Fruit fly (Drosophila melanogaster) whole organism, prepupa: Measurements from ENCODE around the gene CG43922.

Experiments used
- CG10631 ChIP-seq: fragments of 200-800 bp; sonication (Bioruptor generic); optimal IDR thresholded peaks from 2 replicates; lab custom pipeline; 2016; ENCODE audit warnings: missing biosample characterization, missing genetic modification characterization
- CG10669 ChIP-seq: fragments of 200-800 bp; sonication (Bioruptor generic); optimal IDR thresholded peaks from 3 replicates; lab custom pipeline; 2018; ENCODE audit warnings: missing biosample characterization, mild to moderate bottlenecking, missing genetic modification characterization, moderate library complexity
- CG11762 ChIP-seq: fragments of 200-800 bp; sonication (Bioruptor generic); optimal IDR thresholded peaks from 3 replicates; lab custom pipeline; 2016; ENCODE audit warnings: missing biosample characterization, missing genetic modification characterization; ENCODE audit not compliant: insufficient read depth
- CG11902 ChIP-seq: fragments of 200-800 bp; sonication (Bioruptor generic); optimal IDR thresholded peaks from 3 replicates; lab custom pipeline; 2016; ENCODE audit warnings: missing biosample characterization, missing genetic modification characterization
- CG15336 ChIP-seq: fragments of 200-800 bp; sonication (Bioruptor generic); IDR thresholded peaks from 2 replicates; pipeline ENCODE4 v1.3.6; 2022; ENCODE audit warnings: missing biosample characterization, missing genetic modification characterization
- CG1621 ChIP-seq: fragments of 200-800 bp; sonication (Bioruptor generic); optimal IDR thresholded peaks from 3 replicates; lab custom pipeline; 2018; ENCODE audit warnings: missing biosample characterization, mild to moderate bottlenecking, missing genetic modification characterization
- CG16779 ChIP-seq: fragments of 200-800 bp; sonication (Bioruptor generic); optimal IDR thresholded peaks from 3 replicates; lab custom pipeline; 2017; ENCODE audit warnings: missing biosample characterization, mild to moderate bottlenecking, missing genetic modification characterization
- CG3032 ChIP-seq: fragments of 200-800 bp; optimal IDR thresholded peaks from 2 replicates; lab custom pipeline; 2019; ENCODE audit warnings: missing biosample characterization, mild to moderate bottlenecking, missing genetic modification characterization, moderate library complexity
- CG31627 ChIP-seq: fragments of 200-800 bp; sonication (Bioruptor generic); optimal IDR thresholded peaks from 3 replicates; lab custom pipeline; 2016; ENCODE audit warnings: missing biosample characterization, missing genetic modification characterization
- CG34406 ChIP-seq: fragments of 200-800 bp; sonication (Bioruptor generic); optimal IDR thresholded peaks from 3 replicates; lab custom pipeline; 2016; ENCODE audit warnings: missing biosample characterization, missing genetic modification characterization
- CG3919 ChIP-seq: fragments of 200-800 bp; sonication (Bioruptor generic); optimal IDR thresholded peaks from 3 replicates; lab custom pipeline; 2016; ENCODE audit warnings: missing biosample characterization, missing genetic modification characterization
- CG4318 ChIP-seq: fragments of 200-800 bp; sonication (Bioruptor generic); optimal IDR thresholded peaks from 3 replicates; lab custom pipeline; 2017; ENCODE audit warnings: missing biosample characterization, mild to moderate bottlenecking, missing genetic modification characterization
- CG6163 ChIP-seq: fragments of 200-800 bp; sonication (Bioruptor generic); IDR thresholded peaks from 3 replicates; pipeline ENCODE4 v1.3.6; 2022; ENCODE audit warnings: missing biosample characterization, missing genetic modification characterization
- CG6792 ChIP-seq: fragments of 200-800 bp; sonication (Bioruptor generic); optimal IDR thresholded peaks from 3 replicates; lab custom pipeline; 2016; ENCODE audit warnings: missing biosample characterization, missing genetic modification characterization
- CG6854 ChIP-seq: fragments of 200-800 bp; sonication (Bioruptor generic); optimal IDR thresholded peaks from 2 replicates; lab custom pipeline; 2017; ENCODE audit warnings: missing biosample characterization, mild to moderate bottlenecking, missing genetic modification characterization
- CG8319 ChIP-seq: fragments of 200-800 bp; sonication (Bioruptor generic); optimal IDR thresholded peaks from 3 replicates; lab custom pipeline; 2016; ENCODE audit warnings: missing biosample characterization, missing genetic modification characterization
- CG9139 ChIP-seq: fragments of 200-800 bp; sonication (Bioruptor generic); optimal IDR thresholded peaks from 3 replicates; lab custom pipeline; 2017; ENCODE audit warnings: missing biosample characterization, mild to moderate bottlenecking, missing genetic modification characterization
- Eip78C ChIP-seq: fragments of 200-800 bp; sonication (Bioruptor generic); peaks from one replicate; lab custom pipeline; 2016; ENCODE audit warnings: missing biosample characterization, missing genetic modification characterization
- Eip93F ChIP-seq: fragments of 200-800 bp; sonication (Bioruptor generic); optimal IDR thresholded peaks from 2 replicates; lab custom pipeline; 2016; ENCODE audit warnings: missing biosample characterization, mild to moderate bottlenecking, missing genetic modification characterization
- Ets21C ChIP-seq: fragments of 200-800 bp; sonication (Bioruptor generic); optimal IDR thresholded peaks from 3 replicates; lab custom pipeline; 2016; ENCODE audit warnings: missing biosample characterization, missing genetic modification characterization
- Ets96B ChIP-seq: fragments of 200-800 bp; optimal IDR thresholded peaks from 2 replicates; lab custom pipeline; 2019; ENCODE audit warnings: missing biosample characterization, mild to moderate bottlenecking, missing genetic modification characterization, moderate library complexity
- Gug ChIP-seq: fragments of 200-800 bp; sonication (Bioruptor generic); IDR thresholded peaks from 2 replicates; pipeline ENCODE4 v1.3.6; 2022; ENCODE audit warnings: missing biosample characterization, missing genetic modification characterization
- Hr38 ChIP-seq: sonication (Bioruptor generic); optimal IDR thresholded peaks from 2 replicates; lab custom pipeline; 2016; ENCODE audit warnings: missing biosample characterization, missing genetic modification characterization
- Hr39 ChIP-seq: fragments of 200-800 bp; sonication (Bioruptor generic); optimal IDR thresholded peaks from 2 replicates; lab custom pipeline; 2016; ENCODE audit warnings: missing biosample characterization, missing genetic modification characterization
- Lpt ChIP-seq: fragments of 200-800 bp; sonication (Bioruptor generic); optimal IDR thresholded peaks from 3 replicates; lab custom pipeline; 2016; ENCODE audit warnings: missing biosample characterization, missing genetic modification characterization
- Met ChIP-seq: fragments of 200-800 bp; sonication (Bioruptor generic); optimal IDR thresholded peaks from 3 replicates; lab custom pipeline; 2016; ENCODE audit warnings: missing biosample characterization, missing genetic modification characterization
- Smox ChIP-seq: fragments of 200-800 bp; sonication (Bioruptor generic); optimal IDR thresholded peaks from 3 replicates; lab custom pipeline; 2016; ENCODE audit warnings: missing biosample characterization, missing genetic modification characterization
- Sox14 ChIP-seq: fragments of 200-800 bp; sonication (Bioruptor generic); optimal IDR thresholded peaks from 3 replicates; lab custom pipeline; 2016; ENCODE audit warnings: missing biosample characterization, missing genetic modification characterization
- Sox15 ChIP-seq: fragments of 200-800 bp; sonication (Bioruptor generic); optimal IDR thresholded peaks from 3 replicates; lab custom pipeline; 2016; ENCODE audit warnings: missing biosample characterization, missing genetic modification characterization
- achi ChIP-seq: fragments of 200-800 bp; sonication (Bioruptor generic); optimal IDR thresholded peaks from 3 replicates; lab custom pipeline; 2016; ENCODE audit warnings: missing biosample characterization, missing genetic modification characterization
- cyc ChIP-seq: fragments of 200-800 bp; sonication (Bioruptor generic); optimal IDR thresholded peaks from 3 replicates; lab custom pipeline; 2016; ENCODE audit warnings: missing biosample characterization, missing genetic modification characterization
- dsx ChIP-seq: fragments of 200-800 bp; optimal IDR thresholded peaks from 3 replicates; lab custom pipeline; 2019; ENCODE audit warnings: missing biosample characterization, mild to moderate bottlenecking, missing genetic modification characterization, moderate library complexity; ENCODE audit not compliant: poor library complexity, severe bottlenecking
- eg ChIP-seq: fragments of 200-800 bp; sonication (Bioruptor generic); IDR thresholded peaks from 3 replicates; pipeline ENCODE4 v1.3.6; 2022; ENCODE audit warnings: missing biosample characterization, missing genetic modification characterization
- esn ChIP-seq: fragments of 200-800 bp; sonication (Bioruptor generic); optimal IDR thresholded peaks from 2 replicates; lab custom pipeline; 2016; ENCODE audit warnings: missing biosample characterization, mild to moderate bottlenecking, missing genetic modification characterization, moderate library complexity
- fd85E ChIP-seq: fragments of 200-800 bp; sonication (Bioruptor generic); optimal IDR thresholded peaks from 3 replicates; lab custom pipeline; 2016; ENCODE audit warnings: missing biosample characterization, missing genetic modification characterization
- fkh ChIP-seq: fragments of 200-800 bp; sonication (Bioruptor generic); optimal IDR thresholded peaks from 3 replicates; lab custom pipeline; 2017; ENCODE audit warnings: missing biosample characterization, mild to moderate bottlenecking, missing genetic modification characterization, moderate library complexity
- lz ChIP-seq: fragments of 200-800 bp; sonication (Bioruptor generic); optimal IDR thresholded peaks from 3 replicates; lab custom pipeline; 2016; ENCODE audit warnings: missing biosample characterization, missing genetic modification characterization
- net ChIP-seq: fragments of 200-800 bp; sonication (Bioruptor generic); optimal IDR thresholded peaks from 3 replicates; lab custom pipeline; 2016; ENCODE audit warnings: missing biosample characterization, missing genetic modification characterization
- pdm3 ChIP-seq: fragments of 200-800 bp; sonication (Bioruptor generic); optimal IDR thresholded peaks from 3 replicates; lab custom pipeline; 2016; ENCODE audit warnings: missing biosample characterization, missing genetic modification characterization
- salr ChIP-seq, 2 experiments: fragments of 200-800 bp; sonication (Bioruptor generic); optimal IDR thresholded peaks; 3 replicates each; lab custom pipeline; 2016 to 2018; ENCODE audit warnings: missing biosample characterization in 2 of 2, missing genetic modification characterization in 2 of 2, mild to moderate bottlenecking in 1 of 2
- spab ChIP-seq: fragments of 200-800 bp; sonication (Bioruptor generic); optimal IDR thresholded peaks from 2 replicates; lab custom pipeline; 2017; ENCODE audit warnings: missing biosample characterization, mild to moderate bottlenecking, missing genetic modification characterization, missing genetic modification reagents
- topi ChIP-seq: fragments of 200-800 bp; sonication (Bioruptor generic); optimal IDR thresholded peaks from 3 replicates; lab custom pipeline; 2016; ENCODE audit warnings: missing biosample characterization, missing genetic modification characterization
- vri ChIP-seq: fragments of 200-800 bp; sonication (Bioruptor generic); optimal IDR thresholded peaks from 3 replicates; lab custom pipeline; 2016; ENCODE audit warnings: missing biosample characterization, mild to moderate bottlenecking, missing genetic modification characterization

CG43922 gene

DNA sequence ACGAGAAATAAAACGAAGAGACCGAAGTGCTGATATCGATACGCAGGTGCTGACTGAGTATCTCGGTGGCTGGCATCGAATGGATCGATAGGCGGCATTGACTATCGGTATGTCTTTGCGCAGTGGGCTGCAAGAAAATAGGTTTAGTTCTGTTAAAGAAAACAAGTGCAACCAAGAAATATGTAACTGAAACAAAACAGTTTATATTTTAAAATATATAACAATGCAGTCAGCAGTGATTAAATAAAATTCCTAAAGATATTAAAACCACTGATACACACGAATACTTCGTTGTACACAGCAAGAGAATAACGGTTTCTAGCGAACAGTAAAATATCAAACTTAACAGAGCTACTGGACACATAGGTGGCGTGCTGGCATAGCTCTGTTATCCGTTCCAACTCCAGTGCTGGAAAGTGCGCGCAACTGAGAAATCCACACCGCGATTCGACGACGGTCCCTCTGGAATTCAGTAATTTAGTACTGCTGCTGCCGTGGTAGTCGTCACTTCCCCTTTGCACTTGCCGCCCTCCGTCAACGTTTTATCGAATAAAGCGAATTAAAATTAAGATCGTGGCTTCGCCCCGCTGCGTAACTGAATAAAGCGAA lies 29.9 kb upstream of the CG43922 start, which contains the start of the genes Pez and Cpr:
TSS of gene Pez (minus strand) at position 305 of the 609 bp plus-strand sequence.
TSS of gene Cpr (plus strand) at position 470 of the 609 bp plus-strand sequence.
- TF ChIP-seq Lpt (GFP tag; lab: Kevin White, UChicago) (no peak), pdm3 (no peak), CG3919 (GFP tag; lab: Kevin White, UChicago) (no peak), spab (no peak), esn (GFP tag; lab: Kevin White, UChicago) (peak; percentile 25), CG11762 (GFP tag; lab: Kevin White, UChicago) (no peak), Eip78C (peak; percentile 47), achi (GFP tag; lab: Kevin White, UChicago) (no peak), fd85E (GFP tag; lab: Kevin White, UChicago) (no peak), Eip93F (GFP tag; lab: Kevin White, UChicago) (peak; percentile 7), vri (GFP tag; lab: Kevin White, UChicago) (peak; percentile 33), CG10631 (GFP tag; lab: Kevin White, UChicago) (no peak), CG10669 (GFP tag; lab: Kevin White, UChicago) (no peak), CG9139 (GFP tag; lab: Kevin White, UChicago) (no peak), net (GFP tag; lab: Kevin White, UChicago) (no peak), CG1621 (tag; lab: Kevin White, UChicago) (no peak), CG11902 (GFP tag; lab: Kevin White, UChicago) (no peak), cyc (GFP tag; lab: Kevin White, UChicago) (peak; percentile 21), CG31627 (peak; percentile 26), Smox (GFP tag; lab: Kevin White, UChicago) (no peak), topi (GFP tag; lab: Kevin White, UChicago) (peak; percentile 23), salr (GFP tag; optimal IDR thresholded peaks at IDR 0.05; lab: Kevin White, UChicago) (no peak), CG16779 (tag; lab: Kevin White, UChicago) (no peak), CG8319 (GFP tag; lab: Kevin White, UChicago) (no peak), eg (peak; percentile 56; the same call in 1 of the 3 replicates), CG15336 (0 out of 2 replicates have a peak, but pooled peaks have one; percentile 6), Sox15 (GFP tag; lab: Kevin White, UChicago) (no peak), Hr38 (GFP tag; lab: Kevin White, UChicago) (no peak), CG6163 (GFP tag; lab: Robert Waterston, UW) (peak; percentile 47), CG4318 (GFP tag; lab: Kevin White, UChicago) (no peak), Ets21C (no peak), dsx (no peak), Sox14 (GFP tag; lab: Kevin White, UChicago) (peak; percentile 28), Ets96B (no peak), lz (peak; percentile 24), CG3032 (tag; lab: Kevin White, UChicago) (no peak), CG6792 (GFP tag; lab: Kevin White, UChicago) (no peak)

DNA sequence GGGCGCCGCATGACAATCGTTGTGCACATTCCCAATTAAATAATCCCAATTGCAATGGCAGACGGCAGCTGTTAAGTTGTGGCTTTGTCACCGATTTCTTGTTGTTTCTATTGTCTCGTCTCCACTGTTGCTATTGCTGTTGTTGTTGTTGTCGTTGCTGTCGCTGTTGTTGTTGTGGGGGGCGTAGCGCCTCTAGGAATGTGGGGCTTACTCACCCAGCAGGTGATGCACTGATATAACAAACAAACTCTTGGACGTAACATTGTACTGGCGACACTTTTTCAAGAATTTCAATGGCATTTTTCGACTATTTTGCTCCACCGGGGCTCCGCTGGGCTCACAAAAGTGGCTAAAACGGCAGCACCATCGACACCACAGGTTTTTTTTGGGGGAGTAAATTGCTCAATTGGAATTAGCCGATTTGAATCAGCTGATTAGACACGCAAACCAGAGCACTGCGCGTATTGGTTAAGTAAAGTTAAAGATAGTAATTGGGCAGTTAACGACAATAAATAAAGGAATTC lies 29.4 kb upstream of the CG43922 start:
- TF ChIP-seq eg, result no peak
- no peak for TF ChIP-seq Lpt (GFP tag; lab: Kevin White, UChicago)
- TF ChIP-seq CG10631 (GFP tag; lab: Kevin White, UChicago), result no peak
- TF ChIP-seq CG15336, result no peak
- no peak for TF ChIP-seq Met
- TF ChIP-seq Ets96B, result no peak
- TF ChIP-seq CG6854, result no peak
- no peak for TF ChIP-seq CG6792 (GFP tag; lab: Kevin White, UChicago)
- no peak for TF ChIP-seq Eip93F (GFP tag; lab: Kevin White, UChicago)
- TF ChIP-seq lz, result no peak
- TF ChIP-seq CG9139 (GFP tag; lab: Kevin White, UChicago), result no peak
- TF ChIP-seq CG3032 (tag; lab: Kevin White, UChicago), result no peak
- TF ChIP-seq salr (GFP tag; optimal IDR thresholded peaks at IDR 0.05; lab: Kevin White, UChicago), result no peak
- no peak for TF ChIP-seq Hr39
- no peak for TF ChIP-seq fkh (GFP tag; lab: Kevin White, UChicago)
- no peak for TF ChIP-seq Gug (GFP tag; lab: Robert Waterston, UW)
- TF ChIP-seq Sox15 (GFP tag; lab: Kevin White, UChicago), result no peak
- TF ChIP-seq CG4318 (GFP tag; lab: Kevin White, UChicago), result no peak
- no peak for TF ChIP-seq CG34406
- no peak for TF ChIP-seq CG6163 (GFP tag; lab: Robert Waterston, UW)
